Fruit fly (Drosophila melanogaster) whole organism, adult: ENCODE data around the gene CG5245.

ENCODE experiments used
- CG11617 ChIP-seq: fragments of 200-800 bp; sonication (Bioruptor generic); optimal IDR thresholded peaks from 2 replicates; lab custom pipeline; 2017; ENCODE audit warnings: mild to moderate bottlenecking, missing biosample characterization, missing genetic modification reagents, missing genetic modification characterization
- CG12768 ChIP-seq: fragments of 200-800 bp; sonication (Bioruptor generic); optimal IDR thresholded peaks from 2 replicates; lab custom pipeline; 2017; ENCODE audit warnings: missing biosample characterization, missing genetic modification characterization, mild to moderate bottlenecking, moderate library complexity, missing genetic modification reagents
- CG14711 ChIP-seq: fragments of 200-800 bp; sonication (Bioruptor generic); optimal IDR thresholded peaks from 2 replicates; lab custom pipeline; 2018; ENCODE audit warnings: missing biosample characterization, mild to moderate bottlenecking, missing genetic modification characterization, moderate library complexity
- CG1620 ChIP-seq: fragments of 200-800 bp; sonication (Bioruptor generic); optimal IDR thresholded peaks from 2 replicates; lab custom pipeline; 2016; ENCODE audit warnings: missing biosample characterization, missing genetic modification characterization
- CG33017 ChIP-seq: fragments of 200-800 bp; sonication (Bioruptor generic); optimal IDR thresholded peaks from 2 replicates; lab custom pipeline; 2018; ENCODE audit warnings: missing biosample characterization, mild to moderate bottlenecking, missing genetic modification characterization, moderate library complexity
- CG5204 ChIP-seq: fragments of 200-800 bp; sonication (Bioruptor generic); optimal IDR thresholded peaks from 2 replicates; lab custom pipeline; 2016; ENCODE audit warnings: missing biosample characterization, missing genetic modification characterization
- CG7045 ChIP-seq: fragments of 200-800 bp; sonication (Bioruptor generic); optimal IDR thresholded peaks from 2 replicates; lab custom pipeline; 2017; ENCODE audit warnings: missing biosample characterization, mild to moderate bottlenecking, missing genetic modification characterization
- CG7101 ChIP-seq: fragments of 200-800 bp; sonication (Bioruptor generic); optimal IDR thresholded peaks from 2 replicates; lab custom pipeline; 2018; ENCODE audit warnings: missing biosample characterization, mild to moderate bottlenecking, missing genetic modification characterization, moderate library complexity
- Clk ChIP-seq: fragments of 200-800 bp; sonication (Bioruptor generic); optimal IDR thresholded peaks from 2 replicates; lab custom pipeline; 2017; ENCODE audit warnings: missing biosample characterization, missing genetic modification characterization
- Crg-1 ChIP-seq: fragments of 200-800 bp; sonication (Bioruptor generic); optimal IDR thresholded peaks from 2 replicates; lab custom pipeline; 2016; ENCODE audit warnings: missing biosample characterization, missing genetic modification characterization
- Hr96 ChIP-seq: fragments of 200-800 bp; sonication (Bioruptor generic); optimal IDR thresholded peaks from 2 replicates; lab custom pipeline; 2016; ENCODE audit warnings: missing biosample characterization, missing genetic modification characterization
- Mnt ChIP-seq: fragments of 200-800 bp; sonication (Bioruptor generic); optimal IDR thresholded peaks from 2 replicates; lab custom pipeline; 2016; ENCODE audit warnings: missing biosample characterization, mild to moderate bottlenecking, missing genetic modification characterization
- bab1 ChIP-seq: fragments of 200-800 bp; sonication (Bioruptor generic); optimal IDR thresholded peaks from 3 replicates; lab custom pipeline; 2019; ENCODE audit warnings: missing biosample characterization, mild to moderate bottlenecking, missing genetic modification characterization, moderate library complexity
- cic ChIP-seq: fragments of 200-800 bp; sonication (Bioruptor generic); optimal IDR thresholded peaks from 2 replicates; lab custom pipeline; 2017; ENCODE audit warnings: missing biosample characterization, mild to moderate bottlenecking, missing genetic modification characterization, moderate library complexity
- cnc ChIP-seq, 2 experiments: fragments of >200 bp; optimal IDR thresholded peaks; 2 replicates each; lab custom pipeline; 2017
- kay ChIP-seq: fragments of 200-800 bp; sonication (Bioruptor generic); peaks from one replicate; lab custom pipeline; 2016; ENCODE audit warnings: missing biosample characterization, missing genetic modification characterization, borderline replicate concordance
- ovo ChIP-seq: fragments of 200-800 bp; sonication (Bioruptor generic); optimal IDR thresholded peaks from 2 replicates; lab custom pipeline; 2016; ENCODE audit warnings: missing biosample characterization, missing genetic modification characterization
- pad ChIP-seq: fragments of 200-800 bp; sonication (Bioruptor generic); optimal IDR thresholded peaks from 3 replicates; lab custom pipeline; 2017; ENCODE audit warnings: missing biosample characterization, missing genetic modification characterization, mild to moderate bottlenecking, moderate library complexity, missing genetic modification reagents
- tj ChIP-seq: fragments of 200-800 bp; sonication (Bioruptor generic); optimal IDR thresholded peaks from 3 replicates; lab custom pipeline; 2017; ENCODE audit warnings: missing biosample characterization, mild to moderate bottlenecking, missing genetic modification characterization, moderate library complexity
- toe ChIP-seq: fragments of 200-800 bp; sonication (Bioruptor generic); optimal IDR thresholded peaks from 2 replicates; lab custom pipeline; 2016; ENCODE audit warnings: missing biosample characterization, missing genetic modification characterization

CG5245 gene

DNA sequence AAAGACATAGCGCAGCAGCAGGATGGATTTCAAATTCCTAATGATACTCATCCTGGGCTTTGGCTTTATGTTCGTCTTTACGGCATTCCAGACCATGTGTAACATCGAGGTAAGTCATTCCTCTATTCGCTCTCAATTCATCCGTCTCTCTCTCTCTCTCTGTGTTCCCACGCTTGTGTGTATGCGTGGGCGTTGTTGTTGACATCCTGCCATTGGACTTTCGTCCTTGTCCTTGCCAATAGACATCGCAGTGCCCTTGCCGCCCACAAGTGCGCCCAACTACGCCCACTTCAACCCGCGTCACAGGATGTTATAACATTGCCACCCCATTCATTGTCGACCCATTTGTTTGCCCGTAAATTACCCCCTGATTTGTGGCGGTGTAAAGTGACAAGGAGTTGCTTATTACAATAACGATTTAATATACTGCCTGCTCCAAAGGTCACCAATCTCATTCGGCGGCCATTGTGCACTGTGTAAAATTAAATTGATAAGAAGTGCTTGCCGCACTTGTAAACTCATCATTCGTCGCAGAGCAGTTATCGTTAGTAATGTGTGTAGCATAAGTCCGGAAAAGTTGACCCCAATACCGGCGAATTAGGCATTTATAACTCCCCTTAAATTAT is 20.4 kb downstream of the CG5245 start:
- peak; percentile 1 for TF ChIP-seq CG7045 (GFP tag; lab: Kevin White, UChicago)
- no peak for TF ChIP-seq Hr96 (GFP tag; lab: Kevin White, UChicago)

DNA sequence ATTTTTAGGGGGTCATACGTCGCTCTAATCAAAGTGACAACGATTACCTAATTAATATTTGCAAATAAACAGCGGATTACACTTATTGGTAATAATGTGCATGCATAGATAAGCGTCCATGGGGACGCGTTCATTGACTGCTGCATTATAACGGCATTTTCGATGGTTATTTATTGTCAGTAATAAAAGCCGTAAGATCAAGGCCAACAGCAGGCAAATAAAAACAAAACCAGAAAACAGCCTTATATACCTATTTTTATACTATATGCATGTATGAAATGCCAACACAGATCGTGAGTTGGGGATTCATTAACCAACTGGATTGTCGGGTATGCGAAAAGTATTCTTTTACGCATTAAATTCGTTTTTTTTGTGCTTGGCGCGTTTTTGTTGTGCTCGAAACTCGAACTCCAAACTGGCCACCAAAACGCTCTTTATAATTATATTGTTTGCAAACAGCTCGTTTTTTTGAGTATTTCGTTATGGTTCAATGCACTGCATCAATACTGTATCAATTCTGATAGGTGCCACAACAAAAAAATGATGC is 21.4 kb downstream of the CG5245 start:
- TF ChIP-seq toe (GFP tag; lab: Kevin White, UChicago) (no peak), bab1 (GFP tag; lab: Kevin White, UChicago) (no peak), CG33017 (tag; lab: Kevin White, UChicago) (no peak), CG12768 (GFP tag; lab: Kevin White, UChicago) (no peak), CG5204 (GFP tag; lab: Kevin White, UChicago) (no peak), cic (GFP tag; lab: Kevin White, UChicago) (no peak), CG1620 (no peak), CG7101 (no peak)

DNA sequence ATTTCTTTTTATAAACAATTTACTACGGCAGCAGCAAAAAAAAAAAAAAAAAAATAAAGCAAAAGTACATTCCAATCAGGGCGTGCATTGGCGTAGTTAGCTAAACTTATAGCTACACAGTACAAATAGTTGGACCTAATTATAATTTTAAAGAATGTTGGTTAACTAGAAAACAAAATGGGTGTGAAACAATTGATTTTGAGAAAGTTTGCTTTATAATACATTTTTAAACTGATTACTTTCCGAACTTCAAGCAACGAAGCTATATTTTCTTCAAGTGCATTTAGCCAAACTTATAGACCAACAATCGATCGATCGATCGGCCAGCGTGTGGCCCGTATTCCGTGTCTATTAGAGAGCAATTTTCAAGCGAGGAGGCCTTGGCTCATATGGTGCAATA is 22.0 kb downstream of the CG5245 start:
- TF ChIP-seq cnc (optimal IDR thresholded peaks at IDR 0.05; lab: Kevin White, UChicago): no peak
- peak; percentile 66 for TF ChIP-seq CG12768 (GFP tag; lab: Kevin White, UChicago)
- peak; percentile 45 for TF ChIP-seq CG7045 (GFP tag; lab: Kevin White, UChicago)
- TF ChIP-seq CG1620: no peak
- no peak for TF ChIP-seq CG5204 (GFP tag; lab: Kevin White, UChicago)
- peak; percentile 25 for TF ChIP-seq CG7101
- TF ChIP-seq bab1 (GFP tag; lab: Kevin White, UChicago): peak; percentile 60
- TF ChIP-seq tj: no peak
- peak; percentile 46 for TF ChIP-seq CG14711
- TF ChIP-seq toe (GFP tag; lab: Kevin White, UChicago): no peak
- TF ChIP-seq Clk (GFP tag; lab: Kevin White, UChicago): no peak
- peak; percentile 39 for TF ChIP-seq CG33017 (tag; lab: Kevin White, UChicago)
- no peak for TF ChIP-seq cic (GFP tag; lab: Kevin White, UChicago)
- no peak for TF ChIP-seq Crg-1
- TF ChIP-seq CG11617 (GFP tag; lab: Kevin White, UChicago): peak; percentile 4
- TF ChIP-seq pad (GFP tag; lab: Kevin White, UChicago): no peak
- no peak for TF ChIP-seq kay (GFP tag; lab: Kevin White, UChicago)
- no peak for TF ChIP-seq Mnt (GFP tag; lab: Kevin White, UChicago)
- no peak for TF ChIP-seq Hr96 (GFP tag; lab: Kevin White, UChicago)
- TF ChIP-seq ovo: no peak

DNA sequence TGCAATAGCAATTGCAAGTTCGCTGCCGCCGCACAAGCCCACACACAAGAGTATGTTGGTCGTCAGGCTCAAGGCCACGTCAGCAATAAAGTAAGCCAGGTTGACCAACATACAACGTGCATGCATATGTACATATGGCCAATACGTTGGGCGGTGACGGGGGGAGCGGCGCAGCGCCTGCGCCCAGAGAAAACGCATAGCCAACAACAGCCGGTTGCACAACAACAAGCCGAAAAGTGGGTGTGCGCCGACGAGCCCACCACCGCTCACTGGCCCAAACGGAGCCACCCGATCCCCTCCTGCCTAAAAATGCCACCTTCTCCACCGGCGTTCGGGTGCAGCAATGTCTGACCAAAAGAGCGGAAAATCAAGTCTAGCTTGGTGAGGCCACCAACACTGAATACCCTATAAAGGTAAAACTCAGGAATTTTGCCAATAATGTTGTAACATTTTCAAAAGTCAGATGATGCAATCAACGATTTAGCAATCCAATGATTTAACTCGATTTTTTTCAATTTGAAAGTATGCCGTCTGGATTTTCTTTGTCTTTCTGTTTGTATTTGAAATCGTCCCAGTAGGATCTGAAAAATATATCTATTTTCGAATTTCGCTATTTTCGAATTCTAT is 22.6 kb downstream of the CG5245 start, which contains the start of gene CG5509:
CG5509 (plus strand) TSS at position 577 of the 627 bp plus-strand sequence.
- TF ChIP-seq pad (GFP tag; lab: Kevin White, UChicago) (no peak), CG12768 (GFP tag; lab: Kevin White, UChicago) (no peak), CG5204 (GFP tag; lab: Kevin White, UChicago) (no peak), cic (GFP tag; lab: Kevin White, UChicago) (peak; percentile 12), CG7101 (no peak), ovo (no peak), toe (GFP tag; lab: Kevin White, UChicago) (no peak), tj (peak; percentile 66), CG1620 (no peak), CG11617 (GFP tag; lab: Kevin White, UChicago) (no peak)

DNA sequence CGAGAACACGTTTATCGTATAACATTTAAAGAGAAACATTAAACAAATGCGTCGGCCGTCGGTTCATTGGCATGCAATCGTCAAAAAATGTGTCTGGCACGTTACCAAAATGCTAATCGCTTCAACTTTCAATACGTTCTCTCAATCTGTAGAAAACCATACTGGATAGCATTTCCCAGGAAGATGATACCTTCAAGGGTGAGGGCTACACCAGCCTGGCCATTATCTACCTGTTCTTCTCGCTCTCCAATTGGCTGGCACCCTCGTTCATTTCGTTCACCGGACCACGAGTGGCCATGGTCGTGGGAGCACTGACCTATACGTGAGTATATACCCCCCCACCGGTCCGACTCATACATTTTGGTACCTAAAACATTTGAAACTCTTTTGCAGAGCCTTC is 25.1 kb downstream of the CG5245 start:
- no peak for TF ChIP-seq bab1 (GFP tag; lab: Kevin White, UChicago)
- TF ChIP-seq kay (GFP tag; lab: Kevin White, UChicago): no peak
- TF ChIP-seq ovo: no peak
- TF ChIP-seq CG33017 (tag; lab: Kevin White, UChicago): no peak

DNA sequence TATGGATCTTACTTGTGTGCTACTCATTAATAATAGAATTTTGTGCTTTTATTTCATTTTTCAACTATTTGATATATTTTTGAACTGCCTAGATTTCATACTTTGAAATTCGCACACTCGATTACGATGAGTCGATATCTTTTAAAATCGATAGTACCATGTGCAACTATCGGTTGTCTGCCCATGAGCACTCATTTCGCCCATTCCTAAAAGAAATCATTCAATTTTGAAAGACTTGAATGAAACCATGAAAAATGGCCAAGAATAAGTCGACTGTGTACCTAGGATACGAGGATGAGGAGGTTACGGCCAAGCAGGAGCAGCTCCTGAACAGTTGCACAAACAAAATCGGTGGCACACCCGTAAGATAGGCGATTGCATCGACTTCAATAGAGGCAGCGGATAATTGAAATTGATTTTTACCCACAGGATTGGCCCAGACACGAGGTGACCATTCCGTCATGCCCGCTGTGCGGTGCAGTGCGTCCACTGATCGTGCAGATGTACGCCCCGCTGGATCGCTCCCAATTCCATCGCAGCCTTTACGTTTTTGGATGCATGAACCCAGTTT is 27.1 kb downstream of the CG5245 start, which contains the start of gene trus:
trus (plus strand) TSS at position 204 of the 571 bp plus-strand sequence.
- TF ChIP-seq Mnt (GFP tag; lab: Kevin White, UChicago) (peak; percentile 84), bab1 (GFP tag; lab: Kevin White, UChicago) (peak; percentile 64), CG7101 (peak; percentile 10), ovo (no peak)
